Worm (Caenorhabditis elegans): ENCODE results near the gene metl-5.

DNA sequence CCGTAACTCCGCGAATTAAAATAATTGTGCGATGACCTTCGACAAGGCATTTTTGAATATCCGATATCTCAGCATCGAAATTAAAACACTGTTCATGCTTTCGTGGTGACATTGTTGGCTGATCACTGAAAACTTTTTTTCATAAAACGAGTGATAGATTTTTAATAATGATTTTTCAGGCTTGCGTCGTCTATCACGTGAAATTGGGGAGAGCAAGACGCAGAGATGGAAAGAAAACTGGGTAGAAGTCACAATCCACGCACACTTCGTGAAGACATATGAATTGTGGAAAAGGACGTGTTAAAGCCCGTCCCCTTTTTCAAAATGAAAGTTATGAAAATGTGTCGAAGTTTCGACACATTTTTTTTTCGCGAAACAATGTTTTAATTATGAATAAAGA, 46.9 kb downstream of the metl-5 start, which contains the start of gene nonu-1:
- no peak for TF ChIP-seq lin-39 (tag; optimal IDR thresholded peaks at IDR 0.05)
- no peak for TF ChIP-seq unc-62 (GFP tag; optimal IDR thresholded peaks at IDR 0.05)
- TF ChIP-seq ztf-4 (tag; optimal IDR thresholded peaks at IDR 0.05): no peak
- no peak for TF ChIP-seq blmp-1 (tag; optimal IDR thresholded peaks at IDR 0.05; ENCODE audit: insufficient read depth)
- no peak for TF ChIP-seq zag-1 (tag; optimal IDR thresholded peaks at IDR 0.05)
- TF ChIP-seq egl-27 (tag; optimal IDR thresholded peaks at IDR 0.05): no peak
- TF ChIP-seq lin-11 (tag; optimal IDR thresholded peaks at IDR 0.05): no peak
- no peak for TF ChIP-seq unc-39 (tag; optimal IDR thresholded peaks at IDR 0.05)
- TF ChIP-seq lsy-2 (tag; optimal IDR thresholded peaks at IDR 0.05): no peak
- TF ChIP-seq elt-3 (tag; optimal IDR thresholded peaks at IDR 0.05): no peak
- no peak for TF ChIP-seq sem-4 (tag; optimal IDR thresholded peaks at IDR 0.05)
